Worm (Caenorhabditis elegans) whole organism, L2 larva: ENCODE data around the gene F53F4.7.

Source experiments
- elt-1 ChIP-seq: fragments of 150-350 bp; optimal IDR thresholded peaks from 2 replicates; lab custom pipeline; 2014; ENCODE audit warnings: missing biosample characterization, missing genetic modification characterization
- lin-13 ChIP-seq: fragments of 150-350 bp; optimal IDR thresholded peaks from 2 replicates; lab custom pipeline; 2014; ENCODE audit warnings: missing biosample characterization, missing genetic modification reagents, missing genetic modification characterization
- lin-39 ChIP-seq: fragments of 150-350 bp; optimal IDR thresholded peaks from 2 replicates; lab custom pipeline; 2014; ENCODE audit warnings: missing biosample characterization, missing genetic modification reagents, missing genetic modification characterization
- nhr-10 ChIP-seq: sonication (generic microtip); optimal IDR thresholded peaks from 2 replicates; lab custom pipeline; 2017; ENCODE audit warnings: missing biosample characterization, missing genetic modification characterization
- skn-1 ChIP-seq: sonication (generic microtip); optimal IDR thresholded peaks from 2 replicates; lab custom pipeline; 2017; ENCODE audit warnings: missing biosample characterization, missing genetic modification characterization
- snpc-4 ChIP-seq: fragments of 150-350 bp; optimal IDR thresholded peaks from 2 replicates; lab custom pipeline; 2014; ENCODE audit warnings: missing biosample characterization, missing genetic modification characterization
- unc-39 ChIP-seq: fragments of 150-350 bp; optimal IDR thresholded peaks from 2 replicates; lab custom pipeline; 2014; ENCODE audit warnings: missing biosample characterization, missing genetic modification characterization
- ztf-1 ChIP-seq: fragments of 200-800 bp; sonication (Bioruptor generic); conservative IDR thresholded peaks from 2 replicates; pipeline ENCODE4 v1.3.6; 2022; ENCODE audit warnings: missing genetic modification characterization, missing compliant biosample characterization

- TF ChIP-seq elt-1 (tag; lab: Kevin White, UChicago) (no peak), snpc-4 (tag; lab: Kevin White, UChicago) (no peak), ztf-1 (GFP tag; lab: Robert Waterston, UW) (no peak), lin-39 (no peak), lin-13 (GFP tag; lab: Kevin White, UChicago) (no peak), nhr-10 (tag; lab: Kevin White, UChicago) (no peak), skn-1 (tag; lab: Kevin White, UChicago) (no peak), unc-39 (tag; lab: Kevin White, UChicago) (no peak)
Observed at ce11 chrV:13584484-13584883, 29.3 kb downstream of the F53F4.7 start, which contains the start of gene F53F4.1.
